Fruit fly (Drosophila melanogaster) whole organism, adult: Measurements from ENCODE around the gene CG15894.

ENCODE experiments used
- CG11617 ChIP-seq: fragments of 200-800 bp; sonication (Bioruptor generic); optimal IDR thresholded peaks from 2 replicates; lab custom pipeline; 2017; ENCODE audit warnings: mild to moderate bottlenecking, missing biosample characterization, missing genetic modification reagents, missing genetic modification characterization
- CG12768 ChIP-seq: fragments of 200-800 bp; sonication (Bioruptor generic); optimal IDR thresholded peaks from 2 replicates; lab custom pipeline; 2017; ENCODE audit warnings: missing biosample characterization, missing genetic modification characterization, mild to moderate bottlenecking, moderate library complexity, missing genetic modification reagents
- CG14711 ChIP-seq: fragments of 200-800 bp; sonication (Bioruptor generic); optimal IDR thresholded peaks from 2 replicates; lab custom pipeline; 2018; ENCODE audit warnings: missing biosample characterization, mild to moderate bottlenecking, missing genetic modification characterization, moderate library complexity
- CG1620 ChIP-seq: fragments of 200-800 bp; sonication (Bioruptor generic); optimal IDR thresholded peaks from 2 replicates; lab custom pipeline; 2016; ENCODE audit warnings: missing biosample characterization, missing genetic modification characterization
- CG33017 ChIP-seq: fragments of 200-800 bp; sonication (Bioruptor generic); optimal IDR thresholded peaks from 2 replicates; lab custom pipeline; 2018; ENCODE audit warnings: missing biosample characterization, mild to moderate bottlenecking, missing genetic modification characterization, moderate library complexity
- CG5204 ChIP-seq: fragments of 200-800 bp; sonication (Bioruptor generic); optimal IDR thresholded peaks from 2 replicates; lab custom pipeline; 2016; ENCODE audit warnings: missing biosample characterization, missing genetic modification characterization
- CG7045 ChIP-seq: fragments of 200-800 bp; sonication (Bioruptor generic); optimal IDR thresholded peaks from 2 replicates; lab custom pipeline; 2017; ENCODE audit warnings: missing biosample characterization, mild to moderate bottlenecking, missing genetic modification characterization
- CG7101 ChIP-seq: fragments of 200-800 bp; sonication (Bioruptor generic); optimal IDR thresholded peaks from 2 replicates; lab custom pipeline; 2018; ENCODE audit warnings: missing biosample characterization, mild to moderate bottlenecking, missing genetic modification characterization, moderate library complexity
- Clk ChIP-seq: fragments of 200-800 bp; sonication (Bioruptor generic); optimal IDR thresholded peaks from 2 replicates; lab custom pipeline; 2017; ENCODE audit warnings: missing biosample characterization, missing genetic modification characterization
- Crg-1 ChIP-seq: fragments of 200-800 bp; sonication (Bioruptor generic); optimal IDR thresholded peaks from 2 replicates; lab custom pipeline; 2016; ENCODE audit warnings: missing biosample characterization, missing genetic modification characterization
- Hr96 ChIP-seq: fragments of 200-800 bp; sonication (Bioruptor generic); optimal IDR thresholded peaks from 2 replicates; lab custom pipeline; 2016; ENCODE audit warnings: missing biosample characterization, missing genetic modification characterization
- Mnt ChIP-seq: fragments of 200-800 bp; sonication (Bioruptor generic); optimal IDR thresholded peaks from 2 replicates; lab custom pipeline; 2016; ENCODE audit warnings: missing biosample characterization, mild to moderate bottlenecking, missing genetic modification characterization
- bab1 ChIP-seq: fragments of 200-800 bp; sonication (Bioruptor generic); optimal IDR thresholded peaks from 3 replicates; lab custom pipeline; 2019; ENCODE audit warnings: missing biosample characterization, mild to moderate bottlenecking, missing genetic modification characterization, moderate library complexity
- cic ChIP-seq: fragments of 200-800 bp; sonication (Bioruptor generic); optimal IDR thresholded peaks from 2 replicates; lab custom pipeline; 2017; ENCODE audit warnings: missing biosample characterization, mild to moderate bottlenecking, missing genetic modification characterization, moderate library complexity
- cnc ChIP-seq, 2 experiments: fragments of >200 bp; optimal IDR thresholded peaks; 2 replicates each; lab custom pipeline; 2017
- kay ChIP-seq: fragments of 200-800 bp; sonication (Bioruptor generic); peaks from one replicate; lab custom pipeline; 2016; ENCODE audit warnings: missing biosample characterization, missing genetic modification characterization, borderline replicate concordance
- ovo ChIP-seq: fragments of 200-800 bp; sonication (Bioruptor generic); optimal IDR thresholded peaks from 2 replicates; lab custom pipeline; 2016; ENCODE audit warnings: missing biosample characterization, missing genetic modification characterization
- pad ChIP-seq: fragments of 200-800 bp; sonication (Bioruptor generic); optimal IDR thresholded peaks from 3 replicates; lab custom pipeline; 2017; ENCODE audit warnings: missing biosample characterization, missing genetic modification characterization, mild to moderate bottlenecking, moderate library complexity, missing genetic modification reagents
- tj ChIP-seq: fragments of 200-800 bp; sonication (Bioruptor generic); optimal IDR thresholded peaks from 3 replicates; lab custom pipeline; 2017; ENCODE audit warnings: missing biosample characterization, mild to moderate bottlenecking, missing genetic modification characterization, moderate library complexity
- toe ChIP-seq: fragments of 200-800 bp; sonication (Bioruptor generic); optimal IDR thresholded peaks from 2 replicates; lab custom pipeline; 2016; ENCODE audit warnings: missing biosample characterization, missing genetic modification characterization

The CG15894 gene

dm6 chrX:6358198-6358597, 49.2 kb downstream of the CG15894 start:
- TF ChIP-seq cic (GFP tag; lab: Kevin White, UChicago) (no peak), kay (peak; percentile 75), tj (peak; percentile 12)

DNA sequence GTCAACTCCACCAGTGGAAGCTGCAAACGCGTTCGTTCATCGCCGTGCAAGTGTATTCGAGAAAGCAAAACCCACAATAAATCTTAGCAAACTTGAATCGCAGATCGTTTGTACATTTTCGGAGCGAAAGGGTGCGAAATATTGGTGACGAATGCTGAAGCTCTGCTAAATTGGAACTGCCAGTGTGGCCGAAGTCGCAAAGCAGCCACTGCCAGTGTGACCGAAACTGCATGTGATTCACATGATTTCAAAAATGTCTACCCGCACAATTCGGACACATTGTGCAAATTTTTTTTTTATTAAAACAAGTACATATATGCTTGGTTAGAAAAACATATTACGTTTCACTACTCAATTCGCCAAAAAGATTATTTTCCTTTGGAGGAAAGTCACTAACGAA, 52.2 kb downstream of the CG15894 start:
- no peak for TF ChIP-seq toe

- no peak for TF ChIP-seq CG33017 (tag; lab: Kevin White, UChicago)
- peak; percentile 88 for TF ChIP-seq kay
Observed at dm6 chrX:6365632-6366356, 56.8 kb downstream of the CG15894 start, which contains the start of the genes swa and Marf. TSS of gene swa (minus strand) at chrX:6365708. TSS of gene Marf (plus strand) at chrX:6365949.

- TF ChIP-seq ovo (GFP tag; lab: Kevin White, UChicago) = peak; percentile 71
- TF ChIP-seq Clk = peak; percentile 82
- TF ChIP-seq Crg-1 (GFP tag; lab: Kevin White, UChicago) = peak; percentile 93
- TF ChIP-seq tj = peak; percentile 78
- peak; percentile 95 for TF ChIP-seq Mnt
- TF ChIP-seq CG33017 (tag; lab: Kevin White, UChicago) = peak; percentile 92
- TF ChIP-seq toe = peak; percentile 89
- peak; percentile 98 for TF ChIP-seq CG7101 (tag; lab: Kevin White, UChicago)
- TF ChIP-seq CG1620 = peak; percentile 94
- TF ChIP-seq pad (GFP tag; lab: Kevin White, UChicago) = peak; percentile 87
- TF ChIP-seq cnc (optimal IDR thresholded peaks at IDR 0.05; lab: Kevin White, UChicago) = no peak
- TF ChIP-seq CG14711 (tag; lab: Kevin White, UChicago) = peak; percentile 93
- TF ChIP-seq CG11617 = peak; percentile 94
- peak; percentile 95 for TF ChIP-seq CG12768 (GFP tag; lab: Kevin White, UChicago)
- peak; percentile 97 for TF ChIP-seq bab1 (GFP tag; lab: Kevin White, UChicago)
- peak; percentile 4 for TF ChIP-seq kay
- peak; percentile 93 for TF ChIP-seq Hr96 (GFP tag; lab: Kevin White, UChicago)
- TF ChIP-seq CG5204 = peak; percentile 90
- TF ChIP-seq CG7045 (GFP tag; lab: Kevin White, UChicago) = peak; percentile 93
- peak; percentile 89 for TF ChIP-seq cic (GFP tag; lab: Kevin White, UChicago)
Observed at dm6 chrX:6366357-6366691, 57.3 kb downstream of the CG15894 start.

dm6 chrX:6372769-6373197, 63.8 kb downstream of the CG15894 start, which contains the start of gene PpV:
TSS of gene PpV (minus strand) at chrX:6372915.
- TF ChIP-seq CG11617 (no peak), CG14711 (tag; lab: Kevin White, UChicago) (peak; percentile 54), ovo (GFP tag; lab: Kevin White, UChicago) (no peak), tj (no peak), Clk (no peak), CG1620 (peak; percentile 31), bab1 (GFP tag; lab: Kevin White, UChicago) (peak; percentile 34), CG12768 (GFP tag; lab: Kevin White, UChicago) (no peak), Mnt (peak; percentile 26), CG5204 (no peak), Crg-1 (GFP tag; lab: Kevin White, UChicago) (no peak), cnc (optimal IDR thresholded peaks at IDR 0.05; lab: Kevin White, UChicago) (no peak), toe (no peak), kay (no peak), CG7101 (tag; lab: Kevin White, UChicago) (peak; percentile 26), Hr96 (GFP tag; lab: Kevin White, UChicago) (no peak), cic (GFP tag; lab: Kevin White, UChicago) (no peak), CG33017 (tag; lab: Kevin White, UChicago) (no peak), pad (GFP tag; lab: Kevin White, UChicago) (no peak), CG7045 (GFP tag; lab: Kevin White, UChicago) (no peak)

DNA sequence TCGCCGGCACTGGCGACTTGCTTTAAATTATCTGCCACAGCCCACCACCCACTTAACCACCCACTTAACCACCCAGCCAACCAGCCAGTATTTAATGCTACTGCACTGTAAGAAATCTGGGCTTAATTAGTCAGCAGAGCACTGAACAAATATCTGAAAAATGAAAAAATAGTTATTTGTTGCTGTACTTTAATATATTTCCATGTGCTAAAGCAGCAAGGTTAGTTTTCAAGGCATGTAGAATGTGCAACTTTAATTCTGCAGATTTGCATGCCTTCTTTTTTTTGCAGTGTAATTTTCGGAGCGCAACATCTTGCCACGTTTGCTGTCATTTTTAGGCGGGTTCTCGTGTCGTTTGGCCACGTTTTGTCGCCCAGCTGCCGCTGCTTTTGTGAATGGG, 66.6 kb downstream of the CG15894 start:
- TF ChIP-seq bab1 (GFP tag; lab: Kevin White, UChicago) (no peak), tj (no peak), Hr96 (GFP tag; lab: Kevin White, UChicago) (no peak), cnc (optimal IDR thresholded peaks at IDR 0.05; lab: Kevin White, UChicago) (no peak), CG7101 (tag; lab: Kevin White, UChicago) (no peak), CG12768 (GFP tag; lab: Kevin White, UChicago) (no peak), CG7045 (GFP tag; lab: Kevin White, UChicago) (no peak)

DNA sequence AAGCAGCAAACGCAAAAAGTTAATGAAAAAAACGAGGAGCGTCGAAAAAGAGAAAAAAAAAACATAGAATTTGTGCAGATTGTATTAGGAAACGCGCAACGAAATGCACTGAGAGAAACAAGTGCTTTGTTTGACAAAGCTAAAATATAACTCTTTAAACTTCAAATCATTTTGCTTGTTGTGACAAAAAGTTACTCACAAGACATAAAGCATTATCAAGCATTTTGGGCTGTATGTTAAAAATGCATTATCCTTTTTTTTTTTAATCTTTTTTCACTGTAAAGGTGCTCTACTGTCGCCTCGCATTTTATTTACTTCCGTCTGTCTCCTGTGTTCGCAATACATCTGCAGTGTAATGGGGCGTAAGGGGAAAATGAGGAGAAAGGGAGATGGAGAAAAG, 67.7 kb downstream of the CG15894 start:
- TF ChIP-seq kay (no peak), Crg-1 (GFP tag; lab: Kevin White, UChicago) (no peak), CG7101 (tag; lab: Kevin White, UChicago) (no peak), tj (no peak), CG11617 (no peak)
